Worm (Caenorhabditis elegans): ENCODE data around the gene C03G6.17.

C03G6.17 gene

DNA sequence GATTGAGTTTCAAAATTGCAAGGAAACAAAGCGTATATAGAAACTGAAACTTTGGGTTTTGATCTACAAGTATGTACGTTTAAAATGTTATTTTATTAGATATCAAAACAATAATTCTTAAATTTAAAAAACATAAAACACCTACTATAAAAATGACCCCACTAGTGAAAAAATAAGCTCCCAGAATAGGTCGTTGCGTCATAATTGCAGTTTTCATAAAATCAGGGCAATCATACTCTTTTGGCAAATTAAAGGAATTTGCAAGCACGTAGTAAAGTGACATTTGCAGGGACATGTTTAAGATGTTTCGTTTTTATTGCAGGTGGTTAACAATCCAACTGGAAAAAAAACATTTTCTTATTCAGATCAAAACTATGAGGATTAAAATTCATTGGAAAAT, 27.6 kb upstream of the C03G6.17 start, which contains the start of gene srt-6:
Gene srt-6 (minus strand): TSS at position 295 of the 400 bp plus-strand sequence.
- no peak for TF ChIP-seq hrde-1 (tag; optimal IDR thresholded peaks at IDR 0.05; ENCODE audit: borderline replicate concordance)
- no peak for TF ChIP-seq F37B4.10 (GFP tag; IDR thresholded peaks at IDR 0.05)
- TF ChIP-seq unc-130 (GFP tag; optimal IDR thresholded peaks at IDR 0.05), result no peak
- TF ChIP-seq zim-3 (tag; optimal IDR thresholded peaks at IDR 0.05), result no peak
- TF ChIP-seq lin-40 (tag; optimal IDR thresholded peaks at IDR 0.05), result no peak
- TF ChIP-seq ccch-3 (GFP tag; optimal IDR thresholded peaks at IDR 0.05), result no peak
- no peak for TF ChIP-seq lag-1 (GFP tag; IDR thresholded peaks at IDR 0.05)
- no peak for TF ChIP-seq zfh-2 (GFP tag; conservative IDR thresholded peaks at IDR 0.05)
- no peak for TF ChIP-seq lin-54 (GFP tag; optimal IDR thresholded peaks at IDR 0.05)
- TF ChIP-seq rec-8 (tag; optimal IDR thresholded peaks at IDR 0.05), result no peak
- TF ChIP-seq madf-6 (GFP tag; IDR thresholded peaks at IDR 0.05), result no peak
- TF ChIP-seq let-607 (tag; optimal IDR thresholded peaks at IDR 0.05), result no peak

DNA sequence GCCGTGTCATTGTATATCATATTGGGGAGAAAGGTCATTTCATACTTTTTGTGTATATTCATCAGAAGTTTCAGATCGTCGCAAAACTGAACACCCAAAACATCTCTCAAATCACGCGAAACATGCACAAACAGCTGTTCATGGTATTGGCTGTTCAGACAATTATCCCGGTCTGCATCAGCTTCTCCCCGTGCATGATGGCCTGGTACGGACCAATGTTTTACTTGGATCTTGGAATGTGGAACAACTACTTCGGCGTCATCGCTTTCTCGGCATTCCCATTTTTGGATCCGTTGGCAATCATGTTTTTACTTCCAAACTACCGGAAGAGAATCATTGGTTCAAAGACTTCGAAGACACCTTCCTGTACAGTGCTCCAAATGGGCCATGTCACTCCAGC, 22.6 kb upstream of the C03G6.17 start:
- TF ChIP-seq Y67H2A.10 (GFP tag; conservative IDR thresholded peaks at IDR 0.05), result no peak
- TF ChIP-seq egl-44 (GFP tag; IDR thresholded peaks at IDR 0.05), result no peak
- TF ChIP-seq D2030.7 (GFP tag; IDR thresholded peaks at IDR 0.05), result no peak
- TF ChIP-seq akir-1 (GFP tag; optimal IDR thresholded peaks at IDR 0.05), result no peak
- TF ChIP-seq F39B2.1 (GFP tag; IDR thresholded peaks at IDR 0.05), result no peak
- no peak for TF ChIP-seq sdz-38 (tag; optimal IDR thresholded peaks at IDR 0.05)
- no peak for TF ChIP-seq him-1 (tag; optimal IDR thresholded peaks at IDR 0.05)
- no peak for TF ChIP-seq tlf-1 (GFP tag; optimal IDR thresholded peaks at IDR 0.05)
- TF ChIP-seq bed-2 (GFP tag; IDR thresholded peaks at IDR 0.05), result no peak
- TF ChIP-seq nfya-1 (tag; optimal IDR thresholded peaks at IDR 0.05; ENCODE audit: borderline replicate concordance, insufficient read depth), result no peak
- TF ChIP-seq F57C9.4 (tag; optimal IDR thresholded peaks at IDR 0.05), result no peak
- TF ChIP-seq aptf-3 (GFP tag; IDR thresholded peaks at IDR 0.05), result no peak
- TF ChIP-seq ztf-6 (GFP tag; IDR thresholded peaks at IDR 0.05), result no peak
- TF ChIP-seq C17E4.6 (GFP tag; IDR thresholded peaks at IDR 0.05), result no peak
- no peak for TF ChIP-seq F49E8.2 (tag; optimal IDR thresholded peaks at IDR 0.05; ENCODE audit: insufficient read depth)

DNA sequence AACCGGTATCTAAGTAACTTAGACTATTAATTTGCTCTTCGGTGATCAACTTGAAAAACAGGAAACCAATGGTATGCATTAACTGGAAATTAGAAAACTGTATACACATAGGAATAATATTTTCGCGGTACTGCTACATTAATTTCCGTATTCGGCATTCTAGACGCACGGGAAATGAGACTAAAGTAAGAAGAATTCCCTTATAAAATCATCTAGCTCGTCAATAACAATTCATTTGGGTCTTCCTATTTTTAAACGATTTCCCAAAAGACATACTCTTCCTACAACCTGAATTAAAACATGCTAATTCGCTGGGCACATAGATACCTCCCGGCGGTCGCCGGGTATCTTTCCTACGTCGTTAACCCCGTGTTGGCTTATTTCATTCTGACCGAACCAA, 21.4 kb upstream of the C03G6.17 start, which contains the start of gene srj-13:
Gene srj-13 (plus strand): TSS at position 301 of the 400 bp plus-strand sequence.
- no peak for TF ChIP-seq lin-40 (tag; optimal IDR thresholded peaks at IDR 0.05)
- no peak for TF ChIP-seq ztf-26 (tag; optimal IDR thresholded peaks at IDR 0.05)

DNA sequence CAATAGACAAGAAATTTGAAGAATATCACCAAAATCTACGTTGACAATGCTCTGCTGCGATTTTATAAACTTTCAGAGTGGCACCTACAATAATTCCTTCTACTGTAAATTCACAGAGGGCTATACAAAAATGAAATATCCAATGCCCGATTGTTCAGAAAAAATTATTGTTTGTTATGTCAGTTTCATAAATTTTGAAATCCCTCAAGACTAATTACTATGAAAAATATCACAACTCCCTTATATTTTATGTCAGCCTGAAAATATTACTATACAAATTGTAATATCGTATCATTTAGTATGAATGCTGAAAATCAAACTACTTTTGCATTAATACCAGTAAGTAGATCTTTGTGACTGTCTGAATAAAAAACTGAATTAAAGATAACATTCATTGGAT, 19.7 kb upstream of the C03G6.17 start, which contains the start of gene srx-60:
Gene srx-60 (plus strand): TSS at position 301 of the 400 bp plus-strand sequence.
- TF ChIP-seq F33H1.4 (GFP tag; IDR thresholded peaks at IDR 0.05), result no peak
- TF ChIP-seq D2030.7 (GFP tag; IDR thresholded peaks at IDR 0.05), result no peak
- no peak for TF ChIP-seq egl-44 (GFP tag; IDR thresholded peaks at IDR 0.05)
- no peak for TF ChIP-seq die-1 (tag; optimal IDR thresholded peaks at IDR 0.05)
- TF ChIP-seq akir-1 (GFP tag; optimal IDR thresholded peaks at IDR 0.05), result no peak
- TF ChIP-seq B0336.3 (GFP tag; IDR thresholded peaks at IDR 0.05), result no peak
- no peak for TF ChIP-seq F23B12.7 (tag; optimal IDR thresholded peaks at IDR 0.05; ENCODE audit: insufficient read depth)
- no peak for TF ChIP-seq attf-3 (GFP tag; conservative IDR thresholded peaks at IDR 0.05)
- no peak for TF ChIP-seq lin-54 (GFP tag; optimal IDR thresholded peaks at IDR 0.05)
- TF ChIP-seq sea-2 (GFP tag; IDR thresholded peaks at IDR 0.05), result no peak
- no peak for TF ChIP-seq hrde-1 (tag; optimal IDR thresholded peaks at IDR 0.05; ENCODE audit: borderline replicate concordance)
- no peak for TF ChIP-seq dpl-1 (GFP tag; optimal IDR thresholded peaks at IDR 0.05)

All from whole organism, young adult.